Worm (Caenorhabditis elegans) whole organism, midembryonic: ENCODE measurements around the gene F35E8.6.

Experiments
- T22C8.4 ChIP-seq: fragments of 200-800 bp; sonication (Bioruptor generic); IDR thresholded peaks from 2 replicates; pipeline ENCODE4 v1.3.6; 2022; ENCODE audit warnings: missing genetic modification characterization, missing compliant biosample characterization
- flt-1 ChIP-seq: fragments of 200-800 bp; sonication (Bioruptor generic); IDR thresholded peaks from 2 replicates; pipeline ENCODE4 v1.3.6; 2022; ENCODE audit warnings: missing genetic modification characterization, missing compliant biosample characterization
- klf-2 ChIP-seq: fragments of 200-800 bp; sonication (Bioruptor generic); conservative IDR thresholded peaks from 2 replicates; pipeline ENCODE4 v1.3.6; 2022; ENCODE audit warnings: missing genetic modification reagents, missing genetic modification characterization, missing compliant biosample characterization
- tab-1 ChIP-seq: fragments of 200-800 bp; sonication (Bioruptor generic); IDR thresholded peaks from 2 replicates; pipeline ENCODE4 v1.3.6; 2022; ENCODE audit warnings: missing genetic modification characterization, missing compliant biosample characterization
- ztf-23 ChIP-seq: fragments of 200-800 bp; sonication (Bioruptor generic); IDR thresholded peaks from 2 replicates; pipeline ENCODE4 v1.3.6; 2022; ENCODE audit warnings: missing genetic modification reagents, missing genetic modification characterization, missing compliant biosample characterization
- ztf-29 ChIP-seq: fragments of 200-800 bp; sonication (Bioruptor generic); IDR thresholded peaks from 2 replicates; pipeline ENCODE4 v1.3.6; 2022; ENCODE audit warnings: missing genetic modification reagents, missing genetic modification characterization, missing compliant biosample characterization

- TF ChIP-seq T22C8.4 (GFP tag; lab: Robert Waterston, UW): no peak
- TF ChIP-seq klf-2 (GFP tag; lab: Robert Waterston, UW): no peak
- no peak for TF ChIP-seq flt-1 (GFP tag; lab: Robert Waterston, UW)
- no peak for TF ChIP-seq ztf-23
- TF ChIP-seq ztf-29: no peak
- TF ChIP-seq tab-1: no peak
These were observed 49.3 kb upstream of the F35E8.6 start, which contains the start of gene srz-12 for ce11 chrV:15862599-15862998.
